Fruit fly (Drosophila melanogaster) whole organism, adult: ENCODE measurements around the gene CG8360.

Experiments
- CG1620 ChIP-seq: fragments of 200-800 bp; sonication (Bioruptor generic); optimal IDR thresholded peaks from 2 replicates; lab custom pipeline; 2016; ENCODE audit warnings: missing biosample characterization, missing genetic modification characterization
- CG7045 ChIP-seq: fragments of 200-800 bp; sonication (Bioruptor generic); optimal IDR thresholded peaks from 2 replicates; lab custom pipeline; 2017; ENCODE audit warnings: missing biosample characterization, mild to moderate bottlenecking, missing genetic modification characterization
- Clk ChIP-seq: fragments of 200-800 bp; sonication (Bioruptor generic); optimal IDR thresholded peaks from 2 replicates; lab custom pipeline; 2017; ENCODE audit warnings: missing biosample characterization, missing genetic modification characterization
- Mnt ChIP-seq: fragments of 200-800 bp; sonication (Bioruptor generic); optimal IDR thresholded peaks from 2 replicates; lab custom pipeline; 2016; ENCODE audit warnings: missing biosample characterization, mild to moderate bottlenecking, missing genetic modification characterization
- kay ChIP-seq: fragments of 200-800 bp; sonication (Bioruptor generic); peaks from one replicate; lab custom pipeline; 2016; ENCODE audit warnings: missing biosample characterization, missing genetic modification characterization, borderline replicate concordance
- ovo ChIP-seq: fragments of 200-800 bp; sonication (Bioruptor generic); optimal IDR thresholded peaks from 2 replicates; lab custom pipeline; 2016; ENCODE audit warnings: missing biosample characterization, missing genetic modification characterization
- pad ChIP-seq: fragments of 200-800 bp; sonication (Bioruptor generic); optimal IDR thresholded peaks from 3 replicates; lab custom pipeline; 2017; ENCODE audit warnings: missing biosample characterization, missing genetic modification characterization, mild to moderate bottlenecking, moderate library complexity, missing genetic modification reagents
- toe ChIP-seq: fragments of 200-800 bp; sonication (Bioruptor generic); optimal IDR thresholded peaks from 2 replicates; lab custom pipeline; 2016; ENCODE audit warnings: missing biosample characterization, missing genetic modification characterization

dm6 chr2L:8198757-8199156 lies 14.0 kb upstream of the CG8360 start, which contains the start of gene PGAP5:
- no peak for TF ChIP-seq ovo (GFP tag; lab: Kevin White, UChicago)
- peak; percentile 51 for TF ChIP-seq pad (GFP tag; lab: Kevin White, UChicago)
- no peak for TF ChIP-seq CG7045
- no peak for TF ChIP-seq kay (GFP tag; lab: Kevin White, UChicago)
- TF ChIP-seq Mnt (GFP tag; lab: Kevin White, UChicago), result peak; percentile 33
- no peak for TF ChIP-seq Clk
- TF ChIP-seq CG1620 (GFP tag; lab: Kevin White, UChicago), result peak; percentile 61
- TF ChIP-seq toe (GFP tag; lab: Kevin White, UChicago), result no peak
